Worm (Caenorhabditis elegans) whole organism, late embryonic: ENCODE data around the gene Y32B12C.1.
"Not testable (repeated sequence)": the region's sequence is repeated elsewhere in the genome, so short reads cannot be mapped to it uniquely, and the experiment has no call there.

Experiments
- che-1 ChIP-seq: sonication (generic microtip); optimal IDR thresholded peaks from 2 replicates; lab custom pipeline; 2016; ENCODE audit warnings: mild to moderate bottlenecking, missing genetic modification characterization, missing compliant biosample characterization
- dve-1 ChIP-seq: sonication (generic microtip); optimal IDR thresholded peaks from 2 replicates; lab custom pipeline; 2017; ENCODE audit warnings: antibody characterized with exemption, mild to moderate bottlenecking, missing genetic modification characterization, missing compliant biosample characterization
- ets-4 ChIP-seq: sonication (generic microtip); optimal IDR thresholded peaks from 2 replicates; lab custom pipeline; 2016; ENCODE audit warnings: missing genetic modification characterization, missing compliant biosample characterization
- pag-3 ChIP-seq: sonication (generic microtip); optimal IDR thresholded peaks from 2 replicates; lab custom pipeline; 2016; ENCODE audit warnings: missing compliant biosample characterization, missing genetic modification characterization, borderline replicate concordance
- pqm-1 ChIP-seq: sonication (generic microtip); optimal IDR thresholded peaks from 2 replicates; lab custom pipeline; 2016; ENCODE audit warnings: missing genetic modification characterization, missing compliant biosample characterization
- sox-4 ChIP-seq: sonication (generic microtip); optimal IDR thresholded peaks from 2 replicates; lab custom pipeline; 2017; ENCODE audit warnings: mild to moderate bottlenecking, missing genetic modification characterization, inconsistent platforms, missing compliant biosample characterization

DNA sequence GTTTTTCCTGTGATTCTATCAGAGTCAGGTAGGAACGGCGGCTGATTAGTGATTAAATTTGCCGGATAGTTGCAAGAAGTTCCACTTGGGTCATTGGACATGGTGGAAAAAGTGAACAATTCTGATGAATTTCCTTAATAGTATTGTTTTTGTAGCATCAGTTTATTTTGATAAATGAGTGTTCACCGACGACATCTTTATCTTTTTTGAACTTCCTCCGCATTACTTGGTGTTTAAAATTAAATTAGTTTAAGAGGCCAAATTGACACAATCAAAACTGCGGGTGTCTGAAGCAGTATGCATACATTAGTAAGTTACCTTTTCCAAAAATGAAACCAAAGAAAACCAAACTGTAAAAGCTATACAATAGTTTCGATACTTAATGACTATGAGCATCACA lies 42.8 kb downstream of the Y32B12C.1 start, which contains the start of gene W06G6.11:
- not testable (repeated sequence) for TF ChIP-seq dve-1 (tag; lab: Kevin White, UChicago); pag-3; sox-4 (tag; lab: Kevin White, UChicago); pqm-1 (tag; lab: Kevin White, UChicago); che-1 (tag; lab: Kevin White, UChicago); ets-4 (tag; lab: Kevin White, UChicago)
